Worm (Caenorhabditis elegans) whole organism, mixed stage, embryonic: ENCODE results near the gene gars-1.

Experiments used
- lin-13 ChIP-seq: fragments of 150-350 bp; optimal IDR thresholded peaks from 2 replicates; lab custom pipeline; 2014; ENCODE audit warnings: missing biosample characterization, missing genetic modification characterization
- nhr-76 ChIP-seq: sonication (generic microtip); optimal IDR thresholded peaks from 2 replicates; lab custom pipeline; 2017; ENCODE audit warnings: missing biosample characterization, missing genetic modification characterization
- unc-39 ChIP-seq: fragments of 150-350 bp; optimal IDR thresholded peaks from 2 replicates; lab custom pipeline; 2014; ENCODE audit warnings: missing biosample characterization, missing genetic modification characterization

DNA sequence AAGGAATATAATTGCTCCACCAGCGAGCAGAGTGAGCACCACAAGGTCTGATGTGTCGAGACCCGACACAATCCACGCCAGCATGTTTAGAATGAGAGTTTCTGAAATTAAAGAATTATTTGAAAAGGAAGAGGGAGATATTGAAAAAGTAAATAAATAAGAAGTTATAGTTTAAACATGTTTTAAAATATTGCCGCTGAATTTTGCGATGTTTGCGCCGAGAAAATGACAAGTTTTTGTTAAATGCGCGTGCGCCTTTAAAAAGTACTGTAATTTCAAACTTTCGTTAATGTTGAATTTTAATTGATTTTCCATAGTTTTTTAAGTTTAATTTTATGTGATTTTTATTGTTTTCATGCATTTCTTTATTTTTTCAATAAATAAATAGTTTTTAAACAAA is 36.1 kb upstream of the gars-1 start, which contains the start of gene emb-8:
- no peak for TF ChIP-seq nhr-76
- TF ChIP-seq unc-39 (tag; lab: Kevin White, UChicago), result no peak
- no peak for TF ChIP-seq lin-13 (tag; lab: Kevin White, UChicago)
